Fruit fly (Drosophila melanogaster) whole organism, wandering third instar larva: ENCODE results near the gene Atat.

ENCODE experiments used
- Dif ChIP-seq: fragments of 200-275, 200-300 bp; sonication (Bioruptor generic); optimal IDR thresholded peaks from 2 replicates; lab custom pipeline; 2018; ENCODE audit warnings: missing biosample characterization, missing genetic modification characterization; ENCODE audit not compliant: partially characterized antibody
- br ChIP-seq: fragments of 200-800 bp; sonication (Bioruptor generic); optimal IDR thresholded peaks from 2 replicates; lab custom pipeline; 2016; ENCODE audit warnings: missing biosample characterization, missing genetic modification characterization
- foxo ChIP-seq, 2 experiments: fragments of 200-800 bp; sonication (Bioruptor generic); optimal IDR thresholded peaks; 2 replicates in 1 of 2; 3 replicates in 1 of 2; lab custom pipeline; 2016 to 2017; ENCODE audit warnings: missing biosample characterization in 2 of 2, missing genetic modification characterization in 2 of 2
- psq ChIP-seq: fragments of 200-800 bp; sonication (Bioruptor generic); optimal IDR thresholded peaks from 3 replicates; lab custom pipeline; 2017; ENCODE audit warnings: missing biosample characterization, mild to moderate bottlenecking, missing genetic modification characterization, moderate library complexity

- TF ChIP-seq foxo (GFP tag; optimal IDR thresholded peaks at IDR 0.05; lab: Kevin White, UChicago) (no peak), Dif (GFP tag; lab: Kevin White, UChicago) (no peak), br (GFP tag; lab: Kevin White, UChicago) (no peak), psq (no peak)
Observed at dm6 chr3L:9438858-9439257, 12.3 kb upstream of the Atat start.
